Fruit fly (Drosophila melanogaster): Measurements from ENCODE around the gene SWIP.

DNA sequence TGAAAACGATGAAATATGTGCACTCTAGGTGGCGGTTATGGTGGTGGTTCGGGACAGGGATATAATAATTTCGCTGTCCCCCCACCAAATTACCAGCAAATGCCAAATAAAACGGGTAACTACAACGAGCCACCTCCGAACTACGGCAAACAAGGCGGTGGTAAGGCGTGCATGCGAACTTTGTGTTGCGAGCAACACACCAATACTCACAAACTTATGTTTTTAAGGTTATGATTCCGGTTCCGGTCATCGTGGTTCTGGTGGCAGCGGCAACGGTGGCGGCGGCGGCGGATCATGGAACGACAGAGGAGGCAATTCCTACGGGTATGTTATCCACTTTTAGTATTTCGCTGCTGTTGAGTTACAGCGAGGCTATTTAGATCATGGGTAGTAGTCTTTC, 24.5 kb upstream of the SWIP start:
- TF ChIP-seq ttk (GFP tag; IDR thresholded peaks at IDR 0.05), result no peak
- TF ChIP-seq CG15696 (tag; optimal IDR thresholded peaks at IDR 0.05), result no peak
- no peak for TF ChIP-seq insv (GFP tag; optimal IDR thresholded peaks at IDR 0.05)
